Fruit fly (Drosophila melanogaster): ENCODE data around the gene CG9281.

CG9281 gene

dm6 chrX:15748945-15749344, 38.6 kb upstream of the CG9281 start, which contains the start of gene Mvd (continued):
- TF ChIP-seq insv (GFP tag; optimal IDR thresholded peaks at IDR 0.05) (peak in 1 of 2 experiments; percentile 24), CG3407 (GFP tag; optimal IDR thresholded peaks at IDR 0.05) (no peak), pan (optimal IDR thresholded peaks at IDR 0.05) (no peak), pan (GFP tag; optimal IDR thresholded peaks at IDR 0.05 in 1 of 2, IDR thresholded peaks at IDR 0.05 in 1 of 2) (no peak), CG6791 (GFP tag; IDR thresholded peaks at IDR 0.05; ENCODE audit: partially characterized antibody) (no peak), Hmr (GFP tag; optimal IDR thresholded peaks at IDR 0.05) (no peak), CG3281 (GFP tag; optimal IDR thresholded peaks at IDR 0.05) (no peak), yki (optimal IDR thresholded peaks at IDR 0.05) (no peak), Fer2 (tag; optimal IDR thresholded peaks at IDR 0.05) (no peak), MBD-R2 (GFP tag; IDR thresholded peaks at IDR 0.05) (peak; percentile 78), CoRest (tag; optimal IDR thresholded peaks at IDR 0.05) (no peak), sug (tag; optimal IDR thresholded peaks at IDR 0.05) (peak; percentile 35), CG31388 (GFP tag; optimal IDR thresholded peaks at IDR 0.05) (no peak), lbe (GFP tag; optimal IDR thresholded peaks at IDR 0.05) (no peak), ken (GFP tag; IDR thresholded peaks at IDR 0.05) (peak; percentile 6; the same call in 1 of the 3 replicates), Abd-B (GFP tag; optimal IDR thresholded peaks at IDR 0.05) (no peak), fd3F (GFP tag; optimal IDR thresholded peaks at IDR 0.05) (no peak), chn (GFP tag; optimal IDR thresholded peaks at IDR 0.05) (no peak), HLH4C (GFP tag; IDR thresholded peaks at IDR 0.05; ENCODE audit: partially characterized antibody) (peak; percentile 13; the same call in 1 of the 3 replicates), CG1792 (GFP tag; optimal IDR thresholded peaks at IDR 0.05) (no peak), E2f2 (GFP tag; IDR thresholded peaks at IDR 0.05) (peak; percentile 58), Chrac-16 (GFP tag; optimal IDR thresholded peaks at IDR 0.05) (no peak), sqz (GFP tag; optimal IDR thresholded peaks at IDR 0.05) (no peak), CG13894 (tag; optimal IDR thresholded peaks at IDR 0.05) (no peak), CG6689 (GFP tag; IDR thresholded peaks at IDR 0.05) (no peak), vvl (GFP tag; IDR thresholded peaks at IDR 0.05) (no peak; the same call in 1 of the 2 replicates), CG3163 (GFP tag; optimal IDR thresholded peaks at IDR 0.05) (no peak), nau (GFP tag; optimal IDR thresholded peaks at IDR 0.05) (no peak), her (GFP tag; optimal IDR thresholded peaks at IDR 0.05) (no peak), NC2α (GFP tag; optimal IDR thresholded peaks at IDR 0.05) (no peak), CG1603 (tag; optimal IDR thresholded peaks at IDR 0.05) (peak; percentile 84), sob (GFP tag; IDR thresholded peaks at IDR 0.05) (no peak), CG43689 (GFP tag; IDR thresholded peaks at IDR 0.05) (no peak), oc (tag; optimal IDR thresholded peaks at IDR 0.05) (no peak)

dm6 chrX:15746682-15747196, 36.4 kb upstream of the CG9281 start:
- TF ChIP-seq CG9797 (GFP tag; optimal IDR thresholded peaks at IDR 0.05), result peak; percentile 8
- peak; percentile 69 for TF ChIP-seq Elba2 (GFP tag; optimal IDR thresholded peaks at IDR 0.05)
- peak; percentile 19; the same call in 1 of the 3 replicates for TF ChIP-seq Opbp (GFP tag; IDR thresholded peaks at IDR 0.05; ENCODE audit: partially characterized antibody)
- TF ChIP-seq mld (GFP tag; IDR thresholded peaks at IDR 0.05; ENCODE audit: partially characterized antibody), result 0 out of 3 replicates have a peak, but pooled peaks have one; percentile 23
- peak; percentile 80 for TF ChIP-seq MESR4 (GFP tag; optimal IDR thresholded peaks at IDR 0.05)
- peak; percentile 42 for TF ChIP-seq dm (GFP tag; optimal IDR thresholded peaks at IDR 0.05)
- 0 out of 2 replicates have a peak, but pooled peaks have one; percentile 9 for TF ChIP-seq unc-4 (GFP tag; IDR thresholded peaks at IDR 0.05; ENCODE audit: partially characterized antibody)
- peak; percentile 49 for TF ChIP-seq YL-1 (GFP tag; optimal IDR thresholded peaks at IDR 0.05)
- peak; percentile 50; the same call in 1 of the 3 replicates for TF ChIP-seq CG34422 (GFP tag; IDR thresholded peaks at IDR 0.05)
- TF ChIP-seq eve (GFP tag; optimal IDR thresholded peaks at IDR 0.05), result no peak
- TF ChIP-seq gt (GFP tag; IDR thresholded peaks at IDR 0.05), result no peak
- peak; percentile 0 for TF ChIP-seq CG13624 (GFP tag; optimal IDR thresholded peaks at IDR 0.05)
- TF ChIP-seq CG4617 (GFP tag; optimal IDR thresholded peaks at IDR 0.05; ENCODE audit: borderline replicate concordance), result peak; percentile 55
- peak; percentile 66 for TF ChIP-seq Sin3A (optimal IDR thresholded peaks at IDR 0.05)
- TF ChIP-seq CG6689 (GFP tag; IDR thresholded peaks at IDR 0.05), result no peak
- TF ChIP-seq E2f2 (GFP tag; IDR thresholded peaks at IDR 0.05), result no peak
- peak; percentile 96 for TF ChIP-seq bigmax (GFP tag; optimal IDR thresholded peaks at IDR 0.05)
- peak; percentile 76 for TF ChIP-seq kay (GFP tag; optimal IDR thresholded peaks at IDR 0.05)

Measured in whole organism, embryonic.